Worm (Caenorhabditis elegans): Measurements from ENCODE around the gene ostf-4.

DNA sequence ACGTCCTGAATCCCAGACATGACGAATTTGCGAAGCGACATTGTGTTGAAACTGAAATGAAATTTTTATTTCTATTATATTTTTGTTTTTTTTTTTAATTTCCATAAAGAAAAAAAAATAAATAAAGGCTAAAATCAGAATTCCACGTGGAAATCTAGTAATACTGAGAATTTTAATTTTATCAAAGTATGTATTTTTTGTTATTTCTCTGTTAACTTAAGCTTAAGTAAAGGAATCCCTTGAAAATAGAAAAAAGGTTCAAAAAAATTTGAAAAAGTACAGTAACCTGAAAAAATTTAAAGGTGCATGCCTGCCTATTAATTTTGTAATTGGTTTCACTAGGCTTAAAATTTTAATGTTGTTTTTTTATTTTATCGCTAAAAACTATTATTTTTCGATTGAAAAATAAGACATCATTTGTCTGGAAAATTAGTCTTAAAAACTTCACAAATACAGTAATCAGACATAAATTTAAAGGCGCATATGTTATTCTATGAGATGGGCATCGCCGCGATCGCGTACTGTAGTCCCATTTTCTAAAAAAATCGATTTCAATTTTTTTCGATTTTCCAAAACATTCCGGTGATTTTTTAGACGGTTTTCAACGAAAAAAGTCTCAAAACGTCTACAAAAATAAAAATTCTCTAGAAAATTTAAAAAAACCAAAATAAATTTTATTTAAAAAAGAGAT, 12.2 kb upstream of the ostf-4 start, which contains the start of gene nex-2:
- TF ChIP-seq ham-2 (GFP tag; optimal IDR thresholded peaks at IDR 0.05) (no peak), mls-2 (tag; optimal IDR thresholded peaks at IDR 0.05) (no peak), lin-32 (GFP tag; optimal IDR thresholded peaks at IDR 0.05) (no peak), unc-62 (GFP tag; optimal IDR thresholded peaks at IDR 0.05) (no peak), nhr-76 (tag; optimal IDR thresholded peaks at IDR 0.05) (no peak), elt-1 (tag; optimal IDR thresholded peaks at IDR 0.05; ENCODE audit: borderline replicate concordance, insufficient read depth) (no peak), elt-3 (tag; optimal IDR thresholded peaks at IDR 0.05) (no peak), mep-1 (tag; optimal IDR thresholded peaks at IDR 0.05) (no peak), unc-39 (tag; optimal IDR thresholded peaks at IDR 0.05) (no peak), zip-8 (tag; optimal IDR thresholded peaks at IDR 0.05) (no peak), nhr-2 (tag; optimal IDR thresholded peaks at IDR 0.05) (no peak), blmp-1 (tag; optimal IDR thresholded peaks at IDR 0.05) (no peak), ztf-11 (tag; optimal IDR thresholded peaks at IDR 0.05) (no peak), lsy-2 (tag; optimal IDR thresholded peaks at IDR 0.05) (no peak)

Data from whole organism, mixed stage, embryonic.